Worm (Caenorhabditis elegans) whole organism, L1 larva: Measurements from ENCODE around the gene ttr-40.

ENCODE experiments used
- snpc-4 ChIP-seq: fragments of 150-350 bp; optimal IDR thresholded peaks from 2 replicates; lab custom pipeline; 2014; ENCODE audit warnings: missing biosample characterization, missing genetic modification characterization
- sptf-1 ChIP-seq: fragments of 150-350 bp; optimal IDR thresholded peaks from 2 replicates; lab custom pipeline; 2014; ENCODE audit warnings: missing biosample characterization, missing genetic modification characterization

DNA sequence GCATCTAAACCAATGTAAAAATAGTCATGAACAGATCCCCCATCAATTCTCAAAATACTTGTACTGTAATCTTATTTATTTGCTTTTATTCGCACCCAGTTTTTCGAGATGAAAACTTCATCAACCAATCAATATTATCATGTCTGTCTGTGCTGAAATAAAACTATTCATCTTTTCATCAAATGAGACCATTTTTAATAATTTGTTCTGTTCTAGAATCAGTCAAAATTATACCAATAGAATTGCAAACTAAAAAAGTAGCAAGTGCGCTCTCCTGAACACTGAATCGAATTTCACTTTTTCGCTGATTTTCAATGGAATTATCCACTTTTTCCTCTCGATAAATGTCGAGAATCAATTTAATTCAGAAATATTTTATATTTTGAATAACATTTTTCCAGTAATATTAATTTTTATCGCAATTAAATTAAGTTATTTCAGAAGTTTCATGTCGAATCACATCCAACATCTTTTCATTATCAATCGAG, 44.7 kb upstream of the ttr-40 start, which contains the start of gene trpp-4:
- TF ChIP-seq sptf-1 (no peak), snpc-4 (tag; lab: Kevin White, UChicago) (no peak)
